Worm (Caenorhabditis elegans): ENCODE results near the gene tpi-1.

ce11 chrII:12039039-12039438 lies at the start of gene tpi-1:
- no peak for TF ChIP-seq sea-1 (GFP tag; conservative IDR thresholded peaks at IDR 0.05)
- TF ChIP-seq hmbx-1 (tag; optimal IDR thresholded peaks at IDR 0.05), result no peak
- TF ChIP-seq ama-1 (optimal IDR thresholded peaks at IDR 0.05), result no peak
- TF ChIP-seq F13C5.2 (tag; optimal IDR thresholded peaks at IDR 0.05), result no peak

Data from whole organism, early embryonic.